Worm (Caenorhabditis elegans): ENCODE results near the gene cpg-2.

The cpg-2 gene

ce11 chrIII:7140228-7140710 lies 36.5 kb upstream of the cpg-2 start (continued):
- peak; percentile 24 for TF ChIP-seq ztf-18 (tag; optimal IDR thresholded peaks at IDR 0.05)
- no peak for TF ChIP-seq aptf-3 (GFP tag; IDR thresholded peaks at IDR 0.05)
- TF ChIP-seq zfh-2 (GFP tag; conservative IDR thresholded peaks at IDR 0.05): no peak
- no peak for TF ChIP-seq B0019.2 (GFP tag; conservative IDR thresholded peaks at IDR 0.05)
- TF ChIP-seq F33H1.4 (GFP tag; IDR thresholded peaks at IDR 0.05): peak; percentile 51
- peak; percentile 50; the same call in 1 of the 2 replicates for TF ChIP-seq madf-3 (GFP tag; IDR thresholded peaks at IDR 0.05)
- peak; percentile 78 for TF ChIP-seq tbp1 (GFP tag; optimal IDR thresholded peaks at IDR 0.05)
- TF ChIP-seq egl-44 (GFP tag; IDR thresholded peaks at IDR 0.05): 0 out of 2 replicates have a peak, but pooled peaks have one; percentile 52
- TF ChIP-seq zim-3 (tag; optimal IDR thresholded peaks at IDR 0.05): no peak

ce11 chrIII:7138178-7138577 lies 34.4 kb upstream of the cpg-2 start, which contains the start of gene B0280.11:
B0280.11 (minus strand) TSS chrIII:7138278.
- TF ChIP-seq pbrm-1 (GFP tag; IDR thresholded peaks at IDR 0.05): no peak
- no peak for TF ChIP-seq egrh-3 (GFP tag; IDR thresholded peaks at IDR 0.05)
- TF ChIP-seq Y53F4B.3 (GFP tag; IDR thresholded peaks at IDR 0.05): no peak
- TF ChIP-seq ceh-58 (GFP tag; IDR thresholded peaks at IDR 0.05): no peak
- TF ChIP-seq F52B5.7 (tag; optimal IDR thresholded peaks at IDR 0.05): no peak
- no peak for TF ChIP-seq lir-1 (GFP tag; conservative IDR thresholded peaks at IDR 0.05)
- TF ChIP-seq mel-28 (tag; optimal IDR thresholded peaks at IDR 0.05; ENCODE audit: borderline replicate concordance): no peak
- TF ChIP-seq Y79H2A.3 (GFP tag; conservative IDR thresholded peaks at IDR 0.05): no peak
- no peak for TF ChIP-seq ceh-79 (tag; optimal IDR thresholded peaks at IDR 0.05)
- TF ChIP-seq hlh-26 (GFP tag; conservative IDR thresholded peaks at IDR 0.05): no peak
- TF ChIP-seq dox-1 (GFP tag; IDR thresholded peaks at IDR 0.05): no peak
- TF ChIP-seq snpc-3.4 (tag; optimal IDR thresholded peaks at IDR 0.05): no peak
- no peak for TF ChIP-seq pha-4 (tag; optimal IDR thresholded peaks at IDR 0.05)
- no peak for TF ChIP-seq unc-130 (GFP tag; optimal IDR thresholded peaks at IDR 0.05)

DNA sequence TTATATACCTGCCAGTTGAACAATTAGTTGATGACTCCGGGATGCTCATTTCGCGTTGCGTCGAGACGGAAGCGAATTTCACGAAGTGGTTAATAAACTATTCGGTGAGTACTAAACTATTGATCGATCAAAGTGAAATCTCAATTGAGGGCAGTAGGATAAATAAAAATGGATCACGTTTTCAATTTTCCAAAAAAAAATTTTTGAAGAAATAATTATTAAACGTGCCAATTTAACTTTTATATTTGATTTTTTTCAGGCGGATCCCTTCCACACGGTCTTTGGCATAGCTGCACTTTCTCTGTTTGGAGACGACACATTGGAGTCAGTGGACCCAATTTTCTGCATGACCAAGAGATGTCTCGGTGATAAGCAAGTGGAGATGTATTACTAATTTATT lies 32.2 kb upstream of the cpg-2 start, which contains the start of gene B0280.17:
B0280.17 (minus strand) TSS at position 101 of the 400 bp plus-strand sequence.
- TF ChIP-seq somi-1 (GFP tag; optimal IDR thresholded peaks at IDR 0.05) (no peak), ama-1 (optimal IDR thresholded peaks at IDR 0.05) (no peak), ama-1 (GFP tag; optimal IDR thresholded peaks at IDR 0.05) (no peak), snpc-4 (GFP tag; optimal IDR thresholded peaks at IDR 0.05) (no peak), snpc-4 (tag; optimal IDR thresholded peaks at IDR 0.05) (no peak), sea-2 (GFP tag; IDR thresholded peaks at IDR 0.05) (no peak), T26A5.8 (tag; optimal IDR thresholded peaks at IDR 0.05) (no peak), Y53F4B.3 (GFP tag; IDR thresholded peaks at IDR 0.05) (no peak), attf-5 (GFP tag; optimal IDR thresholded peaks at IDR 0.05) (no peak), unc-130 (GFP tag; optimal IDR thresholded peaks at IDR 0.05) (no peak), F57A8.1 (GFP tag; optimal IDR thresholded peaks at IDR 0.05) (no peak), ceh-79 (tag; optimal IDR thresholded peaks at IDR 0.05) (no peak), zfh-2 (GFP tag; conservative IDR thresholded peaks at IDR 0.05) (no peak), mxl-1 (tag; optimal IDR thresholded peaks at IDR 0.05) (no peak), cebp-2 (GFP tag; IDR thresholded peaks at IDR 0.05) (no peak), B0261.1 (tag; optimal IDR thresholded peaks at IDR 0.05) (no peak), snpc-1.3 (tag; optimal IDR thresholded peaks at IDR 0.05; ENCODE audit: insufficient read depth) (no peak), F57C9.4 (tag; optimal IDR thresholded peaks at IDR 0.05) (no peak), ceh-91 (GFP tag; IDR thresholded peaks at IDR 0.05) (no peak), repo-1 (tag; optimal IDR thresholded peaks at IDR 0.05) (no peak), ZK185.1 (tag; optimal IDR thresholded peaks at IDR 0.05; ENCODE audit: poor library complexity, severe bottlenecking) (no peak)
